Worm (Caenorhabditis elegans) whole organism, L4 larva: Measurements from ENCODE around the gene lec-7.
A peak's percentile ranks its signal among the peaks of the same experiment; 100 is the strongest.

Experiments
- F49E8.2 ChIP-seq: sonication (generic microtip); optimal IDR thresholded peaks from 2 replicates; lab custom pipeline; 2016; ENCODE audit warnings: missing compliant biosample characterization, mild to moderate bottlenecking, missing genetic modification characterization, borderline replicate concordance
- R02D3.7 ChIP-seq: fragments of 150-350 bp; sonication (generic microtip); optimal IDR thresholded peaks from 3 replicates; lab custom pipeline; 2014; ENCODE audit warnings: missing biosample characterization, missing genetic modification characterization
- T20F7.1 ChIP-seq: fragments of 200-800 bp; sonication (Bioruptor generic); optimal IDR thresholded peaks from 2 replicates; lab custom pipeline; 2018; ENCODE audit warnings: mild to moderate bottlenecking, missing genetic modification characterization, missing compliant biosample characterization
- aha-1 ChIP-seq: fragments of 150-350 bp; peaks from one replicate; lab custom pipeline; 2014; ENCODE audit warnings: missing biosample characterization, missing genetic modification characterization
- ceh-20 ChIP-seq: fragments of 200-800 bp; sonication (Bioruptor generic); IDR thresholded peaks from 2 replicates; pipeline ENCODE4 v1.3.6; 2022; ENCODE audit warnings: missing genetic modification reagents, missing genetic modification characterization, missing compliant biosample characterization
- daf-12 ChIP-seq: fragments of 150-350 bp; optimal IDR thresholded peaks from 2 replicates; lab custom pipeline; 2014; ENCODE audit warnings: missing biosample characterization, missing genetic modification reagents, missing genetic modification characterization
- daf-16 ChIP-seq, 3 experiments: sonication (generic microtip); optimal IDR thresholded peaks; 2 replicates each; lab custom pipeline; 2016 to 2017; ENCODE audit warnings: missing genetic modification characterization in 3 of 3, missing genetic modification reagents in 3 of 3, mild to moderate bottlenecking in 2 of 3, missing compliant biosample characterization in 2 of 3, missing biosample characterization in 1 of 3, moderate library complexity in 1 of 3
- daf-8 ChIP-seq: fragments of 200-800 bp; sonication (Bioruptor generic); IDR thresholded peaks from 2 replicates; pipeline ENCODE4 v1.3.6; 2022; ENCODE audit warnings: missing genetic modification characterization, missing compliant biosample characterization
- dmd-6 ChIP-seq: fragments of 200-800 bp; sonication (Bioruptor generic); IDR thresholded peaks from 2 replicates; pipeline ENCODE4 v1.3.6; 2022; ENCODE audit warnings: missing genetic modification reagents, missing genetic modification characterization, missing compliant biosample characterization
- dmd-9 ChIP-seq: fragments of 200-800 bp; sonication (Bioruptor generic); IDR thresholded peaks from 2 replicates; pipeline ENCODE4 v1.3.6; 2022; ENCODE audit warnings: missing genetic modification reagents, missing genetic modification characterization, missing compliant biosample characterization
- dpl-1 ChIP-seq: fragments of 150-350 bp; optimal IDR thresholded peaks from 2 replicates; lab custom pipeline; 2014; ENCODE audit warnings: missing biosample characterization, missing genetic modification reagents, missing genetic modification characterization
- duxl-1 ChIP-seq: sonication (generic microtip); optimal IDR thresholded peaks from 2 replicates; lab custom pipeline; 2016; ENCODE audit warnings: mild to moderate bottlenecking, missing genetic modification characterization, moderate library complexity, missing compliant biosample characterization; ENCODE audit not compliant: poor library complexity
- dve-1 ChIP-seq: sonication (generic microtip); optimal IDR thresholded peaks from 2 replicates; lab custom pipeline; 2017; ENCODE audit warnings: antibody characterized with exemption, mild to moderate bottlenecking, missing genetic modification characterization, missing compliant biosample characterization; ENCODE audit not compliant: insufficient read depth
- egl-43 ChIP-seq: fragments of 200-800 bp; sonication (Bioruptor generic); IDR thresholded peaks from 2 replicates; pipeline ENCODE4 v1.3.6; 2022; ENCODE audit warnings: missing genetic modification reagents, missing genetic modification characterization, missing compliant biosample characterization
- fkh-10 ChIP-seq: fragments of 150-350 bp; optimal IDR thresholded peaks from 2 replicates; lab custom pipeline; 2014; ENCODE audit warnings: missing biosample characterization, missing genetic modification reagents, missing genetic modification characterization
- fos-1 ChIP-seq: fragments of 150-350 bp; optimal IDR thresholded peaks from 2 replicates; lab custom pipeline; 2014; ENCODE audit warnings: missing biosample characterization, missing genetic modification characterization
- hif-1 ChIP-seq, 2 experiments: sonication (generic microtip); optimal IDR thresholded peaks; 2 replicates each; lab custom pipeline; 2016 to 2017; ENCODE audit warnings: missing compliant biosample characterization in 2 of 2, missing genetic modification characterization in 2 of 2, missing genetic modification reagents in 2 of 2, missing genotype in 2 of 2, mild to moderate bottlenecking in 1 of 2
- hlh-11 ChIP-seq: fragments of 200-800 bp; sonication (Bioruptor generic); optimal IDR thresholded peaks from 2 replicates; lab custom pipeline; 2018; ENCODE audit warnings: mild to moderate bottlenecking, missing genetic modification characterization, missing compliant biosample characterization
- hmg-1.1 ChIP-seq: fragments of 200-800 bp; sonication (Bioruptor generic); IDR thresholded peaks from 2 replicates; pipeline ENCODE4 v1.3.6; 2022; ENCODE audit warnings: missing genetic modification reagents, missing genetic modification characterization, missing compliant biosample characterization
- lin-38 ChIP-seq: fragments of 200-800 bp; sonication (Bioruptor generic); IDR thresholded peaks from 2 replicates; pipeline ENCODE4 v1.3.6; 2022; ENCODE audit warnings: missing genetic modification reagents, missing genetic modification characterization, missing compliant biosample characterization
- madf-5 ChIP-seq, 2 experiments: fragments of 200-800 bp; sonication (Bioruptor generic); IDR thresholded peaks; 2 replicates each; pipeline ENCODE4 v1.3.6; 2022; ENCODE audit warnings: missing compliant biosample characterization in 2 of 2, missing genetic modification characterization in 2 of 2
- nhr-111 ChIP-seq: fragments of 200-800 bp; sonication (Bioruptor generic); optimal IDR thresholded peaks from 2 replicates; lab custom pipeline; 2018; ENCODE audit warnings: mild to moderate bottlenecking, missing genetic modification characterization, missing compliant biosample characterization
- nhr-28 ChIP-seq: fragments of 150-350 bp; optimal IDR thresholded peaks from 2 replicates; lab custom pipeline; 2014; ENCODE audit warnings: missing biosample characterization, missing genetic modification characterization
- nhr-48 ChIP-seq: sonication (generic microtip); optimal IDR thresholded peaks from 2 replicates; lab custom pipeline; 2016; ENCODE audit warnings: mild to moderate bottlenecking, missing genetic modification characterization, missing compliant biosample characterization
- nhr-6 ChIP-seq: fragments of 150-350 bp; optimal IDR thresholded peaks from 2 replicates; lab custom pipeline; 2014; ENCODE audit warnings: missing biosample characterization, missing genetic modification characterization
- nhr-76 ChIP-seq: fragments of 150-350 bp; optimal IDR thresholded peaks from 2 replicates; lab custom pipeline; 2014; ENCODE audit warnings: missing biosample characterization, missing genetic modification characterization
- nhr-77 ChIP-seq: fragments of 150-350 bp; optimal IDR thresholded peaks from 2 replicates; lab custom pipeline; 2014; ENCODE audit warnings: missing biosample characterization, missing genetic modification characterization
- pha-4 ChIP-seq, 2 experiments: fragments of 150-350 bp in 1 of 2; fragments of 200-800 bp in 1 of 2; sonication (Bioruptor generic) in 1 of 2; IDR thresholded peaks in 1 of 2; optimal IDR thresholded peaks in 1 of 2; 2 replicates each; pipeline versions ENCODE4 v1.3.6 to Lab custom; 2014 to 2022; ENCODE audit warnings: missing genetic modification characterization in 2 of 2, missing genetic modification reagents in 2 of 2, missing biosample characterization in 1 of 2, missing compliant biosample characterization in 1 of 2
- php-3 ChIP-seq: fragments of 200-800 bp; sonication (Bioruptor generic); IDR thresholded peaks from 2 replicates; pipeline ENCODE4 v1.3.6; 2022; ENCODE audit warnings: missing genetic modification reagents, missing genetic modification characterization, missing compliant biosample characterization
- pqm-1 ChIP-seq: sonication (generic microtip); optimal IDR thresholded peaks from 2 replicates; lab custom pipeline; 2017; ENCODE audit warnings: missing biosample characterization, missing genetic modification characterization
- sdz-12 ChIP-seq: fragments of 200-800 bp; sonication (Bioruptor generic); optimal IDR thresholded peaks from 2 replicates; lab custom pipeline; 2018; ENCODE audit warnings: mild to moderate bottlenecking, missing genetic modification characterization, missing compliant biosample characterization
- set-16 ChIP-seq: fragments of 200-800 bp; sonication (Bioruptor generic); IDR thresholded peaks from 2 replicates; pipeline ENCODE4 v1.3.6; 2022; ENCODE audit warnings: missing genetic modification reagents, missing genetic modification characterization, missing compliant biosample characterization
- skn-1 ChIP-seq: fragments of 150-350 bp; optimal IDR thresholded peaks from 2 replicates; lab custom pipeline; 2014; ENCODE audit warnings: missing biosample characterization, missing genetic modification characterization
- snpc-1.2 ChIP-seq: fragments of 200-800 bp; sonication (Bioruptor generic); IDR thresholded peaks from 2 replicates; pipeline ENCODE4 v1.3.6; 2022; ENCODE audit warnings: missing genetic modification reagents, missing genetic modification characterization, missing compliant biosample characterization
- tra-1 ChIP-seq: fragments of 200-800 bp; sonication (Bioruptor generic); IDR thresholded peaks from 2 replicates; pipeline ENCODE4 v1.3.6; 2022; ENCODE audit warnings: missing genetic modification reagents, missing genetic modification characterization, missing compliant biosample characterization
- unc-39 ChIP-seq: sonication (generic microtip); optimal IDR thresholded peaks from 2 replicates; lab custom pipeline; 2017; ENCODE audit warnings: missing biosample characterization, missing genetic modification characterization
- unc-62 ChIP-seq, 3 experiments: fragments of 150-350 bp in 1 of 3; sonication (generic microtip); optimal IDR thresholded peaks in 2 of 3; peaks in 1 of 3; 1 replicate in 1 of 3; 2 replicates in 2 of 3; lab custom pipeline; 2014 to 2017; ENCODE audit warnings: missing biosample characterization in 3 of 3, missing genetic modification characterization in 3 of 3, missing genetic modification reagents in 3 of 3, missing genotype in 1 of 3

Gene lec-7

ce11 chrX:9848214-9848789 is 3.5 kb upstream of the lec-7 start:
- TF ChIP-seq hmg-1.1 (GFP tag; lab: Robert Waterston, UW) (no peak), F49E8.2 (tag; lab: Kevin White, UChicago) (no peak), madf-5 (GFP tag; IDR thresholded peaks at IDR 0.05; lab: Robert Waterston, UW) (no peak), sdz-12 (no peak), duxl-1 (tag; lab: Kevin White, UChicago) (no peak), unc-62 (GFP tag; optimal IDR thresholded peaks at IDR 0.05 in 1 of 2; lab: Kevin White, UChicago) (peak in 1 of 2 experiments; percentile 92), unc-62 (tag; optimal IDR thresholded peaks at IDR 0.05; lab: Kevin White, UChicago) (no peak)

ce11 chrX:9850258-9850657 is 1.6 kb upstream of the lec-7 start, which contains the start of gene lec-8:
lec-8 (plus strand) TSS chrX:9850571.
- TF ChIP-seq hmg-1.1 (GFP tag; lab: Robert Waterston, UW), result no peak
- no peak for TF ChIP-seq daf-12 (tag; lab: Kevin White, UChicago)
- no peak for TF ChIP-seq dpl-1 (GFP tag; lab: Kevin White, UChicago)
- TF ChIP-seq nhr-6 (tag; lab: Kevin White, UChicago), result no peak
- TF ChIP-seq nhr-111 (GFP tag; lab: Kevin White, UChicago), result no peak
- no peak for TF ChIP-seq snpc-1.2 (GFP tag; lab: Robert Waterston, UW)
- no peak for TF ChIP-seq unc-62 (GFP tag; optimal IDR thresholded peaks at IDR 0.05 in 1 of 2; lab: Kevin White, UChicago)
- TF ChIP-seq unc-62 (tag; optimal IDR thresholded peaks at IDR 0.05; lab: Kevin White, UChicago), result no peak
- peak; percentile 28 for TF ChIP-seq nhr-77 (tag; lab: Kevin White, UChicago)
- TF ChIP-seq daf-8 (GFP tag; lab: Robert Waterston, UW), result no peak
- peak; percentile 69 for TF ChIP-seq php-3 (GFP tag; lab: Robert Waterston, UW)
- TF ChIP-seq hif-1 (tag; optimal IDR thresholded peaks at IDR 0.05; lab: Kevin White, UChicago), result no peak
- peak; percentile 80; the same call in 1 of the 2 replicates for TF ChIP-seq tra-1 (GFP tag; lab: Robert Waterston, UW)
- peak; percentile 45 for TF ChIP-seq T20F7.1 (GFP tag; lab: Kevin White, UChicago)
- TF ChIP-seq aha-1 (tag; lab: Kevin White, UChicago), result peak; percentile 82
- peak; percentile 68 for TF ChIP-seq nhr-28 (tag; lab: Kevin White, UChicago)
- TF ChIP-seq nhr-76 (tag; lab: Kevin White, UChicago), result no peak
- no peak for TF ChIP-seq set-16
- TF ChIP-seq lin-38 (GFP tag; lab: Robert Waterston, UW), result no peak
- no peak for TF ChIP-seq R02D3.7 (tag; lab: Kevin White, UChicago)
- peak; percentile 84 for TF ChIP-seq dve-1
- peak; percentile 81 for TF ChIP-seq dmd-6 (GFP tag; lab: Robert Waterston, UW)
- TF ChIP-seq dmd-9, result no peak
- no peak for TF ChIP-seq nhr-48 (tag; lab: Kevin White, UChicago)
- no peak for TF ChIP-seq madf-5 (GFP tag; IDR thresholded peaks at IDR 0.05; lab: Robert Waterston, UW)
- TF ChIP-seq skn-1 (tag; lab: Kevin White, UChicago), result no peak
- TF ChIP-seq pha-4 (GFP tag; IDR thresholded peaks at IDR 0.05; lab: Robert Waterston, UW), result no peak
- TF ChIP-seq pha-4 (tag; optimal IDR thresholded peaks at IDR 0.05; lab: Kevin White, UChicago), result no peak
- no peak for TF ChIP-seq daf-16 (GFP tag; optimal IDR thresholded peaks at IDR 0.05; lab: Kevin White, UChicago)
- TF ChIP-seq daf-16 (tag; optimal IDR thresholded peaks at IDR 0.05; lab: Kevin White, UChicago), result peak; percentile 81
- no peak for TF ChIP-seq fos-1 (tag; lab: Kevin White, UChicago)
- TF ChIP-seq unc-39 (tag; lab: Kevin White, UChicago), result no peak
- no peak for TF ChIP-seq fkh-10 (GFP tag; lab: Kevin White, UChicago)
- TF ChIP-seq ceh-20 (GFP tag; lab: Robert Waterston, UW), result peak; percentile 72; the same call in 1 of the 2 replicates
- TF ChIP-seq pqm-1 (tag; lab: Kevin White, UChicago), result peak; percentile 47
- no peak for TF ChIP-seq egl-43 (GFP tag; lab: Robert Waterston, UW)
- peak; percentile 65 for TF ChIP-seq hlh-11
